Worm (Caenorhabditis elegans) whole organism, L1 larva: Measurements from ENCODE around the gene arf-5.
A peak's percentile ranks its signal among the peaks of the same experiment; 100 is the strongest.

ENCODE experiments used
- C04F5.9 ChIP-seq: sonication (generic microtip); optimal IDR thresholded peaks from 2 replicates; lab custom pipeline; 2016; ENCODE audit warnings: missing genetic modification characterization, missing compliant biosample characterization
- C34B4.2 ChIP-seq: sonication (generic microtip); optimal IDR thresholded peaks from 2 replicates; lab custom pipeline; 2017; ENCODE audit warnings: mild to moderate bottlenecking, missing genetic modification characterization, missing compliant biosample characterization
- F16B12.6 ChIP-seq: fragments of 150-350 bp; optimal IDR thresholded peaks from 2 replicates; lab custom pipeline; 2014; ENCODE audit warnings: missing biosample characterization, missing genetic modification characterization
- Y116A8C.19 ChIP-seq: sonication (generic microtip); optimal IDR thresholded peaks from 2 replicates; lab custom pipeline; 2016; ENCODE audit warnings: missing compliant biosample characterization, missing genetic modification characterization, borderline replicate concordance
- aha-1 ChIP-seq: fragments of 150-350 bp; optimal IDR thresholded peaks from 2 replicates; lab custom pipeline; 2014; ENCODE audit warnings: missing biosample characterization, missing genetic modification characterization
- alr-1 ChIP-seq: fragments of 200-800 bp; sonication (Bioruptor generic); optimal IDR thresholded peaks from 2 replicates; lab custom pipeline; 2018; ENCODE audit warnings: borderline replicate concordance, mild to moderate bottlenecking, missing genetic modification characterization, missing compliant biosample characterization
- aly-2 ChIP-seq: fragments of 150-350 bp; optimal IDR thresholded peaks from 2 replicates; lab custom pipeline; 2014; ENCODE audit warnings: missing biosample characterization, missing genetic modification characterization
- blmp-1 ChIP-seq: fragments of 150-350 bp; optimal IDR thresholded peaks from 2 replicates; lab custom pipeline; 2014; ENCODE audit warnings: missing biosample characterization, missing genetic modification characterization
- ceh-82 ChIP-seq, 3 experiments: fragments of 150-350 bp in 1 of 3; sonication (generic microtip) in 2 of 3; optimal IDR thresholded peaks; 2 replicates each; lab custom pipeline; 2014 to 2017; ENCODE audit warnings: missing biosample characterization in 3 of 3, missing genetic modification characterization in 3 of 3
- ceh-88 ChIP-seq: fragments of 200-800 bp; sonication (Bioruptor generic); IDR thresholded peaks from 2 replicates; pipeline ENCODE4 v1.3.6; 2022; ENCODE audit warnings: missing genetic modification characterization, missing compliant biosample characterization
- ceh-90 ChIP-seq: sonication (generic microtip); optimal IDR thresholded peaks from 2 replicates; lab custom pipeline; 2016; ENCODE audit warnings: missing genetic modification characterization, missing compliant biosample characterization
- dpl-1 ChIP-seq, 3 experiments: fragments of 150-350 bp in 2 of 3; sonication (generic microtip) in 1 of 3; optimal IDR thresholded peaks; 2 replicates each; lab custom pipeline; 2014 to 2017; ENCODE audit warnings: missing biosample characterization in 3 of 3, missing genetic modification characterization in 3 of 3, missing genetic modification reagents in 3 of 3
- elt-2 ChIP-seq: sonication (generic microtip); optimal IDR thresholded peaks from 2 replicates; lab custom pipeline; 2016; ENCODE audit warnings: missing genetic modification characterization, mild to moderate bottlenecking, inconsistent platforms, missing compliant biosample characterization, missing genetic modification reagents
- elt-3 ChIP-seq, 6 experiments: fragments of 150-350 bp in 1 of 6; sonication (generic microtip); optimal IDR thresholded peaks; 2 replicates each; lab custom pipeline; 2017 to 2018; ENCODE audit warnings: missing biosample characterization in 6 of 6, missing genetic modification characterization in 6 of 6, inconsistent platforms in 1 of 6
- ets-5 ChIP-seq: fragments of 200-800 bp; sonication (Bioruptor generic); IDR thresholded peaks from 2 replicates; pipeline ENCODE4 v1.3.6; 2022; ENCODE audit warnings: missing genetic modification characterization, missing compliant biosample characterization
- fkh-10 ChIP-seq: sonication (generic microtip); optimal IDR thresholded peaks from 2 replicates; lab custom pipeline; 2017; ENCODE audit warnings: missing biosample characterization, missing genetic modification reagents, missing genetic modification characterization
- fos-1 ChIP-seq: fragments of 150-350 bp; optimal IDR thresholded peaks from 2 replicates; lab custom pipeline; 2014; ENCODE audit warnings: missing biosample characterization, missing genetic modification characterization
- hlh-17 ChIP-seq: fragments of 200-800 bp; sonication (Bioruptor generic); optimal IDR thresholded peaks from 2 replicates; lab custom pipeline; 2018; ENCODE audit warnings: missing genetic modification characterization, mild to moderate bottlenecking, missing compliant biosample characterization, moderate library complexity, borderline replicate concordance
- hlh-4 ChIP-seq: sonication (generic microtip); optimal IDR thresholded peaks from 2 replicates; lab custom pipeline; 2016; ENCODE audit warnings: mild to moderate bottlenecking, missing genetic modification characterization, missing compliant biosample characterization
- hpl-2 ChIP-seq: fragments of 150-350 bp; optimal IDR thresholded peaks from 2 replicates; lab custom pipeline; 2014; ENCODE audit warnings: missing biosample characterization, missing genetic modification reagents, missing genetic modification characterization
- irx-1 ChIP-seq: sonication (generic microtip); optimal IDR thresholded peaks from 2 replicates; lab custom pipeline; 2016; ENCODE audit warnings: missing genetic modification characterization, missing compliant biosample characterization
- jun-1 ChIP-seq: fragments of 150-350 bp; optimal IDR thresholded peaks from 2 replicates; lab custom pipeline; 2014; ENCODE audit warnings: missing biosample characterization, missing genetic modification reagents, missing genetic modification characterization
- lin-14 ChIP-seq: fragments of 200-800 bp; sonication (Bioruptor generic); optimal IDR thresholded peaks from 2 replicates; lab custom pipeline; 2018; ENCODE audit warnings: mild to moderate bottlenecking, missing genetic modification characterization, moderate library complexity, missing compliant biosample characterization
- lin-35 ChIP-seq, 2 experiments: fragments of 150-350 bp; optimal IDR thresholded peaks; 2 replicates each; lab custom pipeline; 2014; ENCODE audit warnings: missing biosample characterization in 2 of 2, missing genetic modification characterization in 2 of 2, missing genetic modification reagents in 2 of 2
- lin-39 ChIP-seq: fragments of 150-350 bp; optimal IDR thresholded peaks from 2 replicates; lab custom pipeline; 2014; ENCODE audit warnings: missing biosample characterization, missing genetic modification reagents, missing genetic modification characterization
- lsy-2 ChIP-seq, 2 experiments: fragments of 150-350 bp; optimal IDR thresholded peaks; 2 replicates each; lab custom pipeline; 2014; ENCODE audit warnings: missing biosample characterization in 2 of 2, missing genetic modification characterization in 2 of 2
- mab-9 ChIP-seq: fragments of 200-800 bp; sonication (Bioruptor generic); IDR thresholded peaks from 2 replicates; pipeline ENCODE4 v1.3.6; 2022; ENCODE audit warnings: missing genetic modification reagents, missing genetic modification characterization, missing compliant biosample characterization
- mdl-1 ChIP-seq, 2 experiments: fragments of 150-350 bp; optimal IDR thresholded peaks; 2 replicates each; lab custom pipeline; 2014 to 2017; ENCODE audit warnings: missing biosample characterization in 2 of 2, missing genetic modification characterization in 2 of 2, inconsistent platforms in 1 of 2
- mep-1 ChIP-seq: fragments of 150-350 bp; optimal IDR thresholded peaks from 2 replicates; lab custom pipeline; 2014; ENCODE audit warnings: missing biosample characterization, missing genetic modification characterization
- nhr-12 ChIP-seq: sonication (generic microtip); optimal IDR thresholded peaks from 2 replicates; lab custom pipeline; 2017; ENCODE audit warnings: missing biosample characterization, missing genetic modification characterization
- nhr-19 ChIP-seq: fragments of 200-800 bp; sonication (Bioruptor generic); conservative IDR thresholded peaks from 2 replicates; pipeline ENCODE4 v1.3.6; 2022; ENCODE audit warnings: missing genetic modification characterization, missing compliant biosample characterization
- nhr-20 ChIP-seq: sonication (generic microtip); optimal IDR thresholded peaks from 2 replicates; lab custom pipeline; 2016; ENCODE audit warnings: mild to moderate bottlenecking, missing genetic modification characterization, missing compliant biosample characterization
- nhr-71 ChIP-seq: sonication (generic microtip); optimal IDR thresholded peaks from 2 replicates; lab custom pipeline; 2016; ENCODE audit warnings: mild to moderate bottlenecking, missing genetic modification characterization, moderate library complexity, missing compliant biosample characterization
- nhr-85 ChIP-seq: sonication (generic microtip); peaks from one replicate; lab custom pipeline; 2016; ENCODE audit warnings: missing genetic modification characterization, inconsistent platforms, missing compliant biosample characterization
- nhr-90 ChIP-seq: sonication (generic microtip); optimal IDR thresholded peaks from 2 replicates; lab custom pipeline; 2016; ENCODE audit warnings: mild to moderate bottlenecking, missing genetic modification characterization, missing compliant biosample characterization; ENCODE audit not compliant: poor library complexity
- pqm-1 ChIP-seq: sonication (generic microtip); optimal IDR thresholded peaks from 3 replicates; lab custom pipeline; 2017; ENCODE audit warnings: missing biosample characterization, missing genetic modification characterization
- snpc-4 ChIP-seq: fragments of 150-350 bp; optimal IDR thresholded peaks from 2 replicates; lab custom pipeline; 2014; ENCODE audit warnings: missing biosample characterization, missing genetic modification characterization
- snu-23 ChIP-seq: sonication (generic microtip); optimal IDR thresholded peaks from 2 replicates; lab custom pipeline; 2016; ENCODE audit warnings: missing genetic modification characterization, missing compliant biosample characterization
- sox-4 ChIP-seq: sonication (generic microtip); optimal IDR thresholded peaks from 2 replicates; lab custom pipeline; 2016; ENCODE audit warnings: missing genetic modification characterization, missing compliant biosample characterization
- unc-98 ChIP-seq: fragments of 200-800 bp; sonication (Bioruptor generic); IDR thresholded peaks from 2 replicates; pipeline ENCODE4 v1.3.6; 2022; ENCODE audit warnings: missing genetic modification characterization, missing compliant biosample characterization
- zag-1 ChIP-seq: fragments of 150-350 bp; optimal IDR thresholded peaks from 2 replicates; lab custom pipeline; 2014; ENCODE audit warnings: missing biosample characterization, missing genetic modification characterization
- zip-4 ChIP-seq: fragments of 200-800 bp; sonication (Bioruptor generic); optimal IDR thresholded peaks from 2 replicates; lab custom pipeline; 2018; ENCODE audit warnings: mild to moderate bottlenecking, missing genetic modification characterization, moderate library complexity, missing compliant biosample characterization

The arf-5 gene

DNA sequence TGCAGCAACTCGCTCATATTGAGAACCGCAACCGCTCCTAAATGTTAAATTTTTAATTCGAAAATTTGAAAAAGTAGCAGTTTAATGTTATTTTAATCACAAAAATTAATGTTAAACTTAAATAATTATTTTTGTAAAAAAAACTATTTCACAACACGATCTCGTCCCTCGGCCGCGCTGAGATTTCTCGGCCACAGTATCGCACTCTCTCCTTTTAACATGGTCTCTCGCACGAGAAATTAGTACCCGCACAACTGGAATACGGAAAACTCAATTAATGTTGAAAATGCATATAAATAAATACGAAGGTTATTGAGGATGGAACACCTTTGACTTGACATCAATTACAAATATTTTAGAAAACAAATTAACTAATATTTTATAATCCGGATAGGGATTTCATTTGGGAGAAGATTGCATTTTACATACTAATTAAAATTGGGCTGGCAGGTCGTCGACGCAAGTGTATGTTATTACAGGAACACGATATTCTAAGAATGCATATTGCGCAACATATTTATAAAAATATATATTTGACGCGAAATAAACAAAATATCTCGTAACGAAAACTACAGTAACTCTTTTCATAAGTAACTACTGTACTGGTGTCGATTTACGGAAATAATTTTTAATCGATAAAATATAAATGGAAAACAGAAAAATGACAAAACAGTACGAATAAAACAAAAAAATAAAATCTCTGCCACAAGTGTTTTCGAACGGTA lies 37.6 kb downstream of the arf-5 start, which contains the start of gene dnc-4 (continued):
- TF ChIP-seq hlh-4 (tag; lab: Kevin White, UChicago) = no peak
- no peak for TF ChIP-seq Y116A8C.19 (tag; lab: Kevin White, UChicago)
- TF ChIP-seq irx-1 (tag; lab: Kevin White, UChicago) = peak; percentile 24
- TF ChIP-seq nhr-12 (tag; lab: Kevin White, UChicago) = no peak
- TF ChIP-seq nhr-71 (tag; lab: Kevin White, UChicago) = peak; percentile 33
- TF ChIP-seq blmp-1 (tag; lab: Kevin White, UChicago) = peak; percentile 3
- no peak for TF ChIP-seq hpl-2 (GFP tag; lab: Kevin White, UChicago)
- peak in 1 of 3 experiments; percentile 39 for TF ChIP-seq dpl-1 (GFP tag; optimal IDR thresholded peaks at IDR 0.05; lab: Kevin White, UChicago)
- no peak for TF ChIP-seq jun-1 (tag; lab: Kevin White, UChicago)
- TF ChIP-seq C04F5.9 (tag; lab: Kevin White, UChicago) = no peak
- TF ChIP-seq, all 84 proteins: peak for 21

DNA sequence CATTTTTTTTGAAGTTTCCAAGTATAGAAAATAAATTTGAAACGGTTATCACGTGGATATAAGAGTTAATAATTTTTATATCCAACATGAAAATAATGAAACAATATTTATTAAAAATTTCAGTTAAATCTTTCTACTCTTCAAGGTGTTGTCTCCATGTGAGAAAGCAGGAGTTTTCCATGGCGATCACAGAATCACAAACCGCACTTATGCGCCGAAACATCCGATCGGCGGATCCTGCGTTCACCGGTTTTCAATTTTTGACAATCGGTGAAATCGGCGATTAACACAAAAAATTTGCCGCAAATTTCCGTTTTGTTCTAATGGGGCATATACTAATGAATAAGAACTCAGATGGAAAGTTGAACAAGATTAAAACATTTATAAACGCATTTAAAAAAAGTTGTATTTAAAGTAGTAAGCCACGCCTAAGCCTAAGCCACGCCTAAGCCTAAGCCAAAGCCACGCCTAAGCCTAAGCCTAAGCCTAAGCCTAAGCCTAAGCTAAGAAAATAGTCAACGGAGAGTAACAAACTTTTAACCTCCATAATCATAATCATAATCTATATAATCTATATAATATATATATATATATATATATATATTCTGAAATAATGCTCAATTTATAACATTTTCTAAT lies 39.8 kb downstream of the arf-5 start, which contains the start of gene C26B2.2:
Gene C26B2.2, minus strand, starts transcription at position 88 of the 639 bp plus-strand sequence.
- TF ChIP-seq ceh-88 (GFP tag; lab: Robert Waterston, UW) (peak; percentile 15; the same call in 1 of the 2 replicates), unc-98 (GFP tag; lab: Robert Waterston, UW) (no peak)

DNA sequence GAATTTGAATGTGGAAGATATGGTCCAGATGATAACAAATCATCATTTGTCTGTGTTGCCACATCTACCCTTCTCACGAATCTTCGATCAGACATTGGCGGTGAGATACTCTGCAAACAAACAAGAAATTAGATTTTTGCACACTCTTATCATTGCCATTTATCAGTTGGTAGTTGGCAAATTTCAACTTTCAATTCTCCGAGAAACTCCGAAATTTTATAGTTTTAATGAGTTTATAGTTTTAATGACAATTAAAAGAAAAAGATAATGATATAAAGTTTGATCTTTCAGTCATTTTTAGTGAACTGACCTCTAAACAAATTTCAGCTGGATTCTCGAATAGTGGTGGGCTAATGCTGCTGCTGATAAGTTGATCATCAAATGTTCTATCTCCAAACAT lies 41.5 kb downstream of the arf-5 start:
- TF ChIP-seq aly-2 (tag; lab: Kevin White, UChicago) (no peak), elt-2 (peak; percentile 14), ets-5 (no peak), hlh-17 (no peak), mdl-1 (tag; optimal IDR thresholded peaks at IDR 0.05; lab: Kevin White, UChicago) (no peak), nhr-20 (no peak), C34B4.2 (tag; lab: Kevin White, UChicago) (no peak), nhr-85 (tag; lab: Kevin White, UChicago) (peak; percentile 13), fos-1 (tag; lab: Kevin White, UChicago) (no peak)

DNA sequence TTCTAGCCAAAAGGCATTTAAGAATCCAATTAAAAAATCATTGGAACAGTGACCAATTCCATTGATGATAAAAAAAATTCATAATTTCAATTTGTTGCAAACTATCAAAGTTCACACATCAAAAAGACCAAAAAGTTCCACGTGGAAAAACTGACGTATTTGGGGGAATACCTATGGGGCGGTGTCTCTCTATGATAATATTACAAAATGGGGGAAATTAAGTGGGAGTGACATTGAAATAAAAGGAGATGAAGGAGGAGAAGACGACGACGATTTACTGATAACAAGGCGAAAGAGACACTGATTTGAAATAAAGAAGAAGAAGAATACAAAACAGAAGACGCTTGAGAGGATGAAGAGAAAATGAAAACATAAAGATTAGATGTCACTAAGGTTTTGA lies 44.0 kb downstream of the arf-5 start:
- TF ChIP-seq nhr-71 (tag; lab: Kevin White, UChicago) (peak; percentile 63), snpc-4 (tag; lab: Kevin White, UChicago) (no peak), blmp-1 (tag; lab: Kevin White, UChicago) (peak; percentile 72), fos-1 (tag; lab: Kevin White, UChicago) (peak; percentile 40), lin-39 (tag; lab: Kevin White, UChicago) (no peak), sox-4 (no peak), hpl-2 (GFP tag; lab: Kevin White, UChicago) (no peak), nhr-90 (peak; percentile 35), elt-2 (peak; percentile 62), ceh-82 (tag; optimal IDR thresholded peaks at IDR 0.05; lab: Kevin White, UChicago) (no peak), snu-23 (GFP tag; lab: Kevin White, UChicago) (no peak), ceh-90 (tag; lab: Kevin White, UChicago) (no peak), jun-1 (tag; lab: Kevin White, UChicago) (no peak), hlh-4 (tag; lab: Kevin White, UChicago) (no peak), mep-1 (tag; lab: Kevin White, UChicago) (no peak), mdl-1 (tag; optimal IDR thresholded peaks at IDR 0.05; lab: Kevin White, UChicago) (peak in 1 of 2 experiments; percentile 24), nhr-85 (tag; lab: Kevin White, UChicago) (peak; percentile 74), zag-1 (no peak), ceh-88 (GFP tag; lab: Robert Waterston, UW) (no peak), pqm-1 (peak; percentile 10), zip-4 (GFP tag; lab: Kevin White, UChicago) (no peak), lin-35 (GFP tag; optimal IDR thresholded peaks at IDR 0.05; lab: Kevin White, UChicago) (peak in 1 of 2 experiments; percentile 35), nhr-20 (peak; percentile 42), F16B12.6 (no peak), nhr-19 (GFP tag; lab: Robert Waterston, UW) (no peak), aha-1 (tag; lab: Kevin White, UChicago) (no peak), elt-3 (tag; optimal IDR thresholded peaks at IDR 0.05; lab: Kevin White, UChicago) (peak in 4 of 6 experiments; percentile 64 to 85 (median 78)), lin-14 (GFP tag; lab: Kevin White, UChicago) (peak; percentile 57), lsy-2 (tag; optimal IDR thresholded peaks at IDR 0.05; lab: Kevin White, UChicago) (peak in 1 of 2 experiments; percentile 17), alr-1 (tag; lab: Kevin White, UChicago) (no peak), fkh-10 (GFP tag; lab: Kevin White, UChicago) (no peak), mab-9 (GFP tag; lab: Robert Waterston, UW) (no peak)
